Fruit fly (Drosophila melanogaster): ENCODE data around the gene vnc.

Gene vnc

dm6 chr3L:9972007-9972856 is at the start of gene vnc, which contains the start of the genes CG6674 and CG42455 (continued):
- TF ChIP-seq Dad (GFP tag; optimal IDR thresholded peaks at IDR 0.05) (peak; percentile 3), klu (GFP tag; IDR thresholded peaks at IDR 0.05) (no peak), CG4617 (GFP tag; optimal IDR thresholded peaks at IDR 0.05; ENCODE audit: borderline replicate concordance) (peak; percentile 82), CG3163 (GFP tag; optimal IDR thresholded peaks at IDR 0.05) (no peak), CG15601 (tag; optimal IDR thresholded peaks at IDR 0.05) (no peak), Xrp1 (GFP tag; IDR thresholded peaks at IDR 0.05) (peak; percentile 51), Atf-2 (GFP tag; optimal IDR thresholded peaks at IDR 0.05) (no peak), toy (GFP tag; IDR thresholded peaks at IDR 0.05) (no peak), Mes4 (GFP tag; optimal IDR thresholded peaks at IDR 0.05) (no peak), tll (GFP tag; optimal IDR thresholded peaks at IDR 0.05) (no peak), tio (GFP tag; optimal IDR thresholded peaks at IDR 0.05) (no peak), ara (GFP tag; IDR thresholded peaks at IDR 0.05) (no peak), tgo (GFP tag; IDR thresholded peaks at IDR 0.05) (no peak), CG15073 (GFP tag; optimal IDR thresholded peaks at IDR 0.05) (no peak), CG1647 (GFP tag; optimal IDR thresholded peaks at IDR 0.05) (no peak), Scr (GFP tag; IDR thresholded peaks at IDR 0.05; ENCODE audit: partially characterized antibody) (no peak), gt (GFP tag; IDR thresholded peaks at IDR 0.05) (no peak), cas (GFP tag; IDR thresholded peaks at IDR 0.05) (no peak), Hand (GFP tag; optimal IDR thresholded peaks at IDR 0.05) (no peak), chm (GFP tag; IDR thresholded peaks at IDR 0.05) (no peak), CG17385 (GFP tag; optimal IDR thresholded peaks at IDR 0.05) (peak; percentile 29), Bteb2 (GFP tag; optimal IDR thresholded peaks at IDR 0.05) (no peak), Fer2 (tag; optimal IDR thresholded peaks at IDR 0.05) (no peak), BtbVII (GFP tag; optimal IDR thresholded peaks at IDR 0.05) (no peak), hb (GFP tag; IDR thresholded peaks at IDR 0.05; ENCODE audit: partially characterized antibody) (no peak), CG10462 (GFP tag; optimal IDR thresholded peaks at IDR 0.05) (no peak), gem (tag; optimal IDR thresholded peaks at IDR 0.05) (peak; percentile 40), CG31388 (GFP tag; optimal IDR thresholded peaks at IDR 0.05) (no peak), NC2β (GFP tag; optimal IDR thresholded peaks at IDR 0.05) (peak; percentile 23), CG6813 (GFP tag; optimal IDR thresholded peaks at IDR 0.05) (no peak), run (tag; optimal IDR thresholded peaks at IDR 0.05) (no peak), CG5245 (GFP tag; optimal IDR thresholded peaks at IDR 0.05) (peak; percentile 12), Sox100B (GFP tag; optimal IDR thresholded peaks at IDR 0.05) (peak; percentile 45), CG10431 (GFP tag; optimal IDR thresholded peaks at IDR 0.05) (peak; percentile 43), chinmo (GFP tag; IDR thresholded peaks at IDR 0.05; ENCODE audit: partially characterized antibody) (no peak), shn (GFP tag; optimal IDR thresholded peaks at IDR 0.05) (peak; percentile 45), CG2875 (GFP tag; optimal IDR thresholded peaks at IDR 0.05) (no peak), HLH3B (GFP tag; IDR thresholded peaks at IDR 0.05) (no peak), CG32532 (GFP tag; IDR thresholded peaks at IDR 0.05) (peak; percentile 51; the same call in 1 of the 2 replicates), CG9797 (GFP tag; optimal IDR thresholded peaks at IDR 0.05) (peak; percentile 66), HmgD (GFP tag; optimal IDR thresholded peaks at IDR 0.05) (no peak), zen (tag; optimal IDR thresholded peaks at IDR 0.05) (no peak), cwo (GFP tag; optimal IDR thresholded peaks at IDR 0.05) (no peak), gce (GFP tag; IDR thresholded peaks at IDR 0.05) (no peak), CG6689 (GFP tag; IDR thresholded peaks at IDR 0.05) (no peak), ems (GFP tag; optimal IDR thresholded peaks at IDR 0.05) (peak; percentile 26), cad (GFP tag; optimal IDR thresholded peaks at IDR 0.05) (no peak), aop (GFP tag; IDR thresholded peaks at IDR 0.05) (no peak), eve (GFP tag; optimal IDR thresholded peaks at IDR 0.05) (peak in 1 of 2 experiments; percentile 70), CG14710 (tag; optimal IDR thresholded peaks at IDR 0.05) (peak; percentile 34)

All from whole organism, embryonic.